Worm (Caenorhabditis elegans) whole organism, young adult: Measurements from ENCODE around the gene dsl-5.

Source experiments
- Y53F4B.3 ChIP-seq: fragments of 200-800 bp; sonication (Bioruptor generic); IDR thresholded peaks from 2 replicates; pipeline ENCODE4 v1.3.6; 2022; ENCODE audit warnings: missing genetic modification reagents, missing genetic modification characterization, missing compliant biosample characterization
- akir-1 ChIP-seq: fragments of 200-800 bp; sonication (Bioruptor generic); optimal IDR thresholded peaks from 2 replicates; lab custom pipeline; 2018; ENCODE audit warnings: mild to moderate bottlenecking, missing genetic modification characterization, moderate library complexity, missing compliant biosample characterization
- ama-1 ChIP-seq, 3 experiments: fragments of 150-350 bp in 1 of 3; sonication (generic microtip) in 2 of 3; optimal IDR thresholded peaks; 2 replicates each; lab custom pipeline; 2014 to 2018; ENCODE audit warnings: missing biosample characterization in 2 of 3, missing genetic modification characterization in 2 of 3, missing genetic modification reagents in 2 of 3
- efl-1 ChIP-seq: fragments of 150-350 bp; optimal IDR thresholded peaks from 2 replicates; lab custom pipeline; 2014; ENCODE audit warnings: missing biosample characterization, missing genetic modification reagents, missing genetic modification characterization
- lin-26 ChIP-seq: fragments of 200-800 bp; sonication (Bioruptor generic); IDR thresholded peaks from 2 replicates; pipeline ENCODE4 v1.3.6; 2022; ENCODE audit warnings: missing genetic modification reagents, missing genetic modification characterization, missing compliant biosample characterization
- mcd-1 ChIP-seq: fragments of 200-800 bp; sonication (Bioruptor generic); IDR thresholded peaks from 2 replicates; pipeline ENCODE4 v1.3.6; 2022; ENCODE audit warnings: missing genetic modification reagents, missing genetic modification characterization, missing compliant biosample characterization
- mxl-1 ChIP-seq: sonication (generic microtip); optimal IDR thresholded peaks from 2 replicates; lab custom pipeline; 2016; ENCODE audit warnings: missing genetic modification characterization, missing compliant biosample characterization
- rec-8 ChIP-seq, 2 experiments: sonication (generic microtip); optimal IDR thresholded peaks; 2 replicates each; lab custom pipeline; 2016; ENCODE audit warnings: mild to moderate bottlenecking in 2 of 2, missing genetic modification characterization in 2 of 2, missing genetic modification reagents in 2 of 2, missing genotype in 2 of 2, missing biosample characterization in 1 of 2, missing compliant biosample characterization in 1 of 2, moderate library complexity in 1 of 2
- snpc-1.1 ChIP-seq: sonication (generic microtip); optimal IDR thresholded peaks from 2 replicates; lab custom pipeline; 2017; ENCODE audit warnings: missing genetic modification characterization, mild to moderate bottlenecking, missing compliant biosample characterization, antibody characterized with exemption, moderate library complexity, missing genotype, missing genetic modification reagents; ENCODE audit not compliant: insufficient read depth
- snpc-3.4 ChIP-seq: sonication (generic microtip); optimal IDR thresholded peaks from 2 replicates; lab custom pipeline; 2017; ENCODE audit warnings: missing genetic modification characterization, mild to moderate bottlenecking, missing compliant biosample characterization, antibody characterized with exemption, moderate library complexity, missing genotype, missing genetic modification reagents
- snpc-4 ChIP-seq, 5 experiments: fragments of 150-350 bp in 1 of 5; sonication (generic microtip) in 4 of 5; optimal IDR thresholded peaks; 2 replicates each; lab custom pipeline; 2014 to 2018; ENCODE audit warnings: missing genetic modification characterization in 5 of 5, missing biosample characterization in 3 of 5, antibody characterized with exemption in 2 of 5, mild to moderate bottlenecking in 2 of 5, missing compliant biosample characterization in 2 of 5, missing genotype in 2 of 5, moderate library complexity in 2 of 5, missing genetic modification reagents in 1 of 5

ce11 chrIV:11622336-11622735, 1.5 kb upstream of the dsl-5 start:
- TF ChIP-seq lin-26 (GFP tag; lab: Robert Waterston, UW) (no peak), ama-1 (optimal IDR thresholded peaks at IDR 0.05; lab: Kevin White, UChicago) (no peak), ama-1 (GFP tag; optimal IDR thresholded peaks at IDR 0.05; lab: Kevin White, UChicago) (no peak), Y53F4B.3 (no peak), snpc-1.1 (tag; lab: Kevin White, UChicago) (no peak), mxl-1 (tag; lab: Kevin White, UChicago) (no peak), mcd-1 (GFP tag; lab: Robert Waterston, UW) (no peak), efl-1 (GFP tag; lab: Kevin White, UChicago) (no peak), snpc-3.4 (no peak), akir-1 (no peak), snpc-4 (GFP tag; optimal IDR thresholded peaks at IDR 0.05; lab: Kevin White, UChicago) (no peak), snpc-4 (tag; optimal IDR thresholded peaks at IDR 0.05; lab: Kevin White, UChicago) (no peak), rec-8 (tag; optimal IDR thresholded peaks at IDR 0.05; lab: Kevin White, UChicago) (no peak)
